Worm (Caenorhabditis elegans) whole organism, L1 larva: ENCODE data around the gene npp-3.

Experiments
- aly-2 ChIP-seq: fragments of 150-350 bp; optimal IDR thresholded peaks from 2 replicates; lab custom pipeline; 2014; ENCODE audit warnings: missing biosample characterization, missing genetic modification characterization
- efl-1 ChIP-seq, 4 experiments: fragments of 150-350 bp; optimal IDR thresholded peaks in 3 of 4; peaks in 1 of 4; 1 replicate in 1 of 4; 2 replicates in 3 of 4; lab custom pipeline; 2014; ENCODE audit warnings: missing biosample characterization in 2 of 4, missing genetic modification characterization in 2 of 4, missing genetic modification reagents in 2 of 4
- elt-3 ChIP-seq, 6 experiments: fragments of 150-350 bp in 1 of 6; sonication (generic microtip); optimal IDR thresholded peaks; 2 replicates each; lab custom pipeline; 2017 to 2018; ENCODE audit warnings: missing biosample characterization in 6 of 6, missing genetic modification characterization in 6 of 6, inconsistent platforms in 1 of 6
- lin-14 ChIP-seq: fragments of 200-800 bp; sonication (Bioruptor generic); optimal IDR thresholded peaks from 2 replicates; lab custom pipeline; 2018; ENCODE audit warnings: mild to moderate bottlenecking, missing genetic modification characterization, moderate library complexity, missing compliant biosample characterization
- lin-15B ChIP-seq: fragments of 150-350 bp; sonication (generic microtip); optimal IDR thresholded peaks from 3 replicates; lab custom pipeline; 2014; ENCODE audit warnings: missing biosample characterization, missing genetic modification characterization
- lir-3 ChIP-seq: sonication (generic microtip); optimal IDR thresholded peaks from 2 replicates; lab custom pipeline; 2016; ENCODE audit warnings: mild to moderate bottlenecking, missing genetic modification characterization, moderate library complexity, missing compliant biosample characterization; ENCODE audit not compliant: poor library complexity
- nhr-11 ChIP-seq: fragments of 150-350 bp; optimal IDR thresholded peaks from 2 replicates; lab custom pipeline; 2014; ENCODE audit warnings: missing biosample characterization, missing genetic modification characterization
- nhr-85 ChIP-seq: sonication (generic microtip); peaks from one replicate; lab custom pipeline; 2016; ENCODE audit warnings: missing genetic modification characterization, inconsistent platforms, missing compliant biosample characterization

DNA sequence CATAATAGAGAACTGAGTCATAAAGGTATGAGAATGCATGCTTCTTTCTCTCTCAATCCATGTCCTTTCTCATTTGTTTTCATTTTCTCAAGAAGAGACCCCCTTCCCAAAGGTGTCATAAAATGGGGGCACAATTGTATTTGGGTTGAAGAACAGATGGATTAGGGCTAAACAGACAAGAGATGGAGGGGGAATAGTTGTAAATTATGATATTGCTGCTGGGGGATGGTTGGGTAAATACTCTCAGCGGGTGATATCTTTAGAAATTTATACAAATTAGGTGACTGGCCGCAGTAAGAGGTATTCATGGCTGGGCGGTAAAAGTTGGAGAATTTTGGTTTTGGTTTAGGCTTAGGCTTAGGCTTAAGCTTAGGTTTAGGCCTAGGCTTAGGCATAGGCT, 30.4 kb upstream of the npp-3 start:
- TF ChIP-seq nhr-11 (tag; lab: Kevin White, UChicago) (no peak), lin-14 (GFP tag; lab: Kevin White, UChicago) (no peak), efl-1 (optimal IDR thresholded peaks at IDR 0.05; lab: Kevin White, UChicago) (no peak), efl-1 (GFP tag; optimal IDR thresholded peaks at IDR 0.05 in 1 of 2; lab: Kevin White, UChicago) (no peak), nhr-85 (tag; lab: Kevin White, UChicago) (no peak), lir-3 (tag; lab: Kevin White, UChicago) (no peak), aly-2 (no peak), elt-3 (tag; optimal IDR thresholded peaks at IDR 0.05; lab: Kevin White, UChicago) (no peak), lin-15B (no peak)
